Fruit fly (Drosophila melanogaster) whole organism, adult: ENCODE results near the gene smal.

Experiments used
- CG12768 ChIP-seq: fragments of 200-800 bp; sonication (Bioruptor generic); optimal IDR thresholded peaks from 2 replicates; lab custom pipeline; 2017; ENCODE audit warnings: missing biosample characterization, missing genetic modification characterization, mild to moderate bottlenecking, moderate library complexity, missing genetic modification reagents
- CG33017 ChIP-seq: fragments of 200-800 bp; sonication (Bioruptor generic); optimal IDR thresholded peaks from 2 replicates; lab custom pipeline; 2018; ENCODE audit warnings: missing biosample characterization, mild to moderate bottlenecking, missing genetic modification characterization, moderate library complexity
- CG5204 ChIP-seq: fragments of 200-800 bp; sonication (Bioruptor generic); optimal IDR thresholded peaks from 2 replicates; lab custom pipeline; 2016; ENCODE audit warnings: missing biosample characterization, missing genetic modification characterization
- CG7045 ChIP-seq: fragments of 200-800 bp; sonication (Bioruptor generic); optimal IDR thresholded peaks from 2 replicates; lab custom pipeline; 2017; ENCODE audit warnings: missing biosample characterization, mild to moderate bottlenecking, missing genetic modification characterization
- CG7101 ChIP-seq: fragments of 200-800 bp; sonication (Bioruptor generic); optimal IDR thresholded peaks from 2 replicates; lab custom pipeline; 2018; ENCODE audit warnings: missing biosample characterization, mild to moderate bottlenecking, missing genetic modification characterization, moderate library complexity
- Mnt ChIP-seq: fragments of 200-800 bp; sonication (Bioruptor generic); optimal IDR thresholded peaks from 2 replicates; lab custom pipeline; 2016; ENCODE audit warnings: missing biosample characterization, mild to moderate bottlenecking, missing genetic modification characterization
- bab1 ChIP-seq: fragments of 200-800 bp; sonication (Bioruptor generic); optimal IDR thresholded peaks from 3 replicates; lab custom pipeline; 2019; ENCODE audit warnings: missing biosample characterization, mild to moderate bottlenecking, missing genetic modification characterization, moderate library complexity
- cnc ChIP-seq, 2 experiments: fragments of >200 bp; optimal IDR thresholded peaks; 2 replicates each; lab custom pipeline; 2017
- ovo ChIP-seq: fragments of 200-800 bp; sonication (Bioruptor generic); optimal IDR thresholded peaks from 2 replicates; lab custom pipeline; 2016; ENCODE audit warnings: missing biosample characterization, missing genetic modification characterization

dm6 chr2L:6215897-6216296 lies 37.0 kb downstream of the smal start:
- TF ChIP-seq CG7101 (tag; lab: Kevin White, UChicago) (no peak), Mnt (no peak), CG7045 (GFP tag; lab: Kevin White, UChicago) (no peak), CG5204 (GFP tag; lab: Kevin White, UChicago) (no peak), CG12768 (GFP tag; lab: Kevin White, UChicago) (no peak), ovo (GFP tag; lab: Kevin White, UChicago) (no peak), CG33017 (tag; lab: Kevin White, UChicago) (no peak), cnc (optimal IDR thresholded peaks at IDR 0.05; lab: Kevin White, UChicago) (no peak), bab1 (GFP tag; lab: Kevin White, UChicago) (no peak)
